Fruit fly (Drosophila melanogaster) whole organism, embryonic: ENCODE data around the gene Atg6.

ENCODE experiments used
- Abd-B ChIP-seq: fragments of 200-800 bp; sonication (Bioruptor generic); optimal IDR thresholded peaks from 2 replicates; lab custom pipeline; 2018; ENCODE audit warnings: missing biosample characterization, mild to moderate bottlenecking, missing genetic modification characterization, moderate library complexity
- CG10431 ChIP-seq: fragments of 200-800 bp; sonication (Bioruptor generic); optimal IDR thresholded peaks from 3 replicates; lab custom pipeline; 2018; ENCODE audit warnings: missing biosample characterization, mild to moderate bottlenecking, missing genetic modification characterization
- CG12659 ChIP-seq: fragments of 200-800 bp; sonication (Bioruptor generic); optimal IDR thresholded peaks from 3 replicates; lab custom pipeline; 2017; ENCODE audit warnings: mild to moderate bottlenecking, missing biosample characterization, missing genetic modification reagents, missing genetic modification characterization
- CG13296 ChIP-seq: fragments of 200-800 bp; sonication (Bioruptor generic); optimal IDR thresholded peaks from 3 replicates; lab custom pipeline; 2018; ENCODE audit warnings: missing biosample characterization, mild to moderate bottlenecking, missing genetic modification characterization
- CG13775 ChIP-seq: fragments of 200-800 bp; sonication (Bioruptor generic); optimal IDR thresholded peaks from 3 replicates; lab custom pipeline; 2017; ENCODE audit warnings: missing biosample characterization, mild to moderate bottlenecking, missing genetic modification characterization
- CG14014 ChIP-seq: fragments of 200-800 bp; sonication (Bioruptor generic); IDR thresholded peaks from 2 replicates; pipeline ENCODE4 v1.3.6; 2022; ENCODE audit warnings: missing biosample characterization, missing genetic modification characterization
- CG15601 ChIP-seq: fragments of 200-800 bp; sonication (Bioruptor generic); optimal IDR thresholded peaks from 3 replicates; lab custom pipeline; 2019; ENCODE audit warnings: missing biosample characterization, mild to moderate bottlenecking, missing genetic modification characterization, moderate library complexity
- CG17361 ChIP-seq: fragments of 200-800 bp; sonication (Bioruptor generic); IDR thresholded peaks from 3 replicates; pipeline ENCODE4 v1.3.6; 2022; ENCODE audit warnings: missing biosample characterization, missing genetic modification characterization
- CG18011 ChIP-seq: fragments of 200-800 bp; sonication (Bioruptor generic); optimal IDR thresholded peaks from 2 replicates; lab custom pipeline; 2017; ENCODE audit warnings: missing biosample characterization, missing genetic modification characterization, mild to moderate bottlenecking, moderate library complexity, missing genotype
- CG30403 ChIP-seq: fragments of 200-800 bp; sonication (Bioruptor generic); optimal IDR thresholded peaks from 3 replicates; lab custom pipeline; 2016; ENCODE audit warnings: missing biosample characterization, missing genetic modification characterization
- CG3281 ChIP-seq: fragments of 200-800 bp; sonication (Bioruptor generic); optimal IDR thresholded peaks from 3 replicates; lab custom pipeline; 2017; ENCODE audit warnings: missing biosample characterization, mild to moderate bottlenecking, missing genetic modification characterization
- CG34422 ChIP-seq: fragments of 200-800 bp; sonication (Bioruptor generic); IDR thresholded peaks from 3 replicates; pipeline ENCODE4 v1.3.6; 2022; ENCODE audit warnings: missing biosample characterization, missing genetic modification characterization
- CG6765 ChIP-seq: fragments of 200-800 bp; sonication (Bioruptor generic); optimal IDR thresholded peaks from 3 replicates; lab custom pipeline; 2017; ENCODE audit warnings: missing biosample characterization, mild to moderate bottlenecking, missing genetic modification characterization
- CG8290 ChIP-seq, 3 experiments: fragments of 200-800 bp; sonication (Bioruptor generic); optimal IDR thresholded peaks; 2 replicates each; lab custom pipeline; 2016 to 2019; ENCODE audit warnings: missing biosample characterization in 3 of 3, missing genetic modification characterization in 3 of 3, mild to moderate bottlenecking in 2 of 3, moderate library complexity in 1 of 3
- CG8944 ChIP-seq: fragments of 200-800 bp; sonication (Bioruptor generic); optimal IDR thresholded peaks from 3 replicates; lab custom pipeline; 2016; ENCODE audit warnings: missing biosample characterization, missing genetic modification characterization
- Chrac-16 ChIP-seq: fragments of 200-800 bp; sonication (Bioruptor generic); optimal IDR thresholded peaks from 3 replicates; lab custom pipeline; 2016; ENCODE audit warnings: missing biosample characterization, missing genetic modification characterization
- CrebB ChIP-seq: fragments of 200-800 bp; sonication (Bioruptor generic); optimal IDR thresholded peaks from 3 replicates; lab custom pipeline; 2018; ENCODE audit warnings: missing biosample characterization, mild to moderate bottlenecking, missing genetic modification characterization
- E2f1 ChIP-seq: fragments of 200-800 bp; sonication (Bioruptor generic); IDR thresholded peaks from 2 replicates; pipeline ENCODE4 v1.3.6; 2022; ENCODE audit warnings: missing biosample characterization, missing genetic modification characterization
- Eip74EF ChIP-seq, 2 experiments: fragments of 200-800 bp in 1 of 2; fragments of >200 bp in 1 of 2; sonication (Bioruptor generic) in 1 of 2; optimal IDR thresholded peaks; 2 replicates each; lab custom pipeline; 2017 to 2019; ENCODE audit warnings: missing biosample characterization in 2 of 2, missing genetic modification characterization in 2 of 2, mild to moderate bottlenecking in 1 of 2, moderate library complexity in 1 of 2
- Fer2 ChIP-seq: fragments of 200-800 bp; sonication (Bioruptor generic); optimal IDR thresholded peaks from 2 replicates; lab custom pipeline; 2018; ENCODE audit warnings: missing biosample characterization, mild to moderate bottlenecking, missing genetic modification characterization, moderate library complexity
- GATAe ChIP-seq: fragments of 200-800 bp; sonication (Bioruptor generic); conservative IDR thresholded peaks from 2 replicates; pipeline ENCODE4 v1.3.6; 2022; ENCODE audit warnings: missing biosample characterization, missing genetic modification characterization
- Gug ChIP-seq: fragments of 200-800 bp; sonication (Bioruptor generic); IDR thresholded peaks from 4 replicates; pipeline ENCODE4 v1.3.6; 2022; ENCODE audit warnings: missing biosample characterization, missing genetic modification characterization
- Hmx ChIP-seq: fragments of 200-800 bp; sonication (Bioruptor generic); optimal IDR thresholded peaks from 2 replicates; lab custom pipeline; 2016; ENCODE audit warnings: missing biosample characterization, missing genetic modification characterization
- Hsf ChIP-seq: fragments of 200-800 bp; sonication (Bioruptor generic); optimal IDR thresholded peaks from 3 replicates; lab custom pipeline; 2016; ENCODE audit warnings: missing biosample characterization, missing genetic modification characterization
- Mes4 ChIP-seq: fragments of 200-800 bp; sonication (Bioruptor generic); optimal IDR thresholded peaks from 2 replicates; lab custom pipeline; 2016; ENCODE audit warnings: missing biosample characterization, missing genetic modification characterization
- Nf-YC ChIP-seq: fragments of 200-800 bp; optimal IDR thresholded peaks from 3 replicates; lab custom pipeline; 2019; ENCODE audit warnings: missing biosample characterization, mild to moderate bottlenecking, missing genetic modification characterization, moderate library complexity
- az2 ChIP-seq: fragments of 200-800 bp; sonication (Bioruptor generic); optimal IDR thresholded peaks from 3 replicates; lab custom pipeline; 2016; ENCODE audit warnings: missing biosample characterization, missing genetic modification characterization
- bab2 ChIP-seq: fragments of 200-800 bp; sonication (Bioruptor generic); optimal IDR thresholded peaks from 2 replicates; lab custom pipeline; 2016; ENCODE audit warnings: missing biosample characterization, missing genetic modification characterization
- bbx ChIP-seq: fragments of 200-800 bp; sonication (Bioruptor generic); IDR thresholded peaks from 2 replicates; pipeline ENCODE4 v1.3.6; 2022; ENCODE audit warnings: missing biosample characterization, missing genetic modification characterization; ENCODE audit not compliant: partially characterized antibody
- btn ChIP-seq: fragments of 200-800 bp; sonication (Bioruptor generic); optimal IDR thresholded peaks from 2 replicates; lab custom pipeline; 2016; ENCODE audit warnings: missing biosample characterization, missing genetic modification characterization
- caup ChIP-seq: fragments of 200-800 bp; sonication (Bioruptor generic); optimal IDR thresholded peaks from 3 replicates; lab custom pipeline; 2017; ENCODE audit warnings: missing biosample characterization, mild to moderate bottlenecking, missing genetic modification characterization, moderate library complexity; ENCODE audit not compliant: severe bottlenecking
- emc ChIP-seq: fragments of 200-800 bp; sonication (Bioruptor generic); optimal IDR thresholded peaks from 2 replicates; lab custom pipeline; 2016; ENCODE audit warnings: missing biosample characterization, missing genetic modification characterization
- ems ChIP-seq: fragments of 200-800 bp; sonication (Bioruptor generic); optimal IDR thresholded peaks from 3 replicates; lab custom pipeline; 2016; ENCODE audit warnings: missing biosample characterization, missing genetic modification characterization
- fru ChIP-seq: fragments of >200 bp; optimal IDR thresholded peaks from 2 replicates; lab custom pipeline; 2017
- ftz-f1 ChIP-seq: fragments of 200-800 bp; sonication (Bioruptor generic); optimal IDR thresholded peaks from 2 replicates; lab custom pipeline; 2016; ENCODE audit warnings: missing biosample characterization, missing genetic modification characterization
- gcm2 ChIP-seq: fragments of 200-800 bp; sonication (Bioruptor generic); optimal IDR thresholded peaks from 2 replicates; lab custom pipeline; 2016; ENCODE audit warnings: missing biosample characterization, missing genetic modification characterization
- grau ChIP-seq: fragments of 200-800 bp; optimal IDR thresholded peaks from 3 replicates; lab custom pipeline; 2019; ENCODE audit warnings: missing biosample characterization, mild to moderate bottlenecking, missing genetic modification characterization, moderate library complexity
- hth ChIP-seq: fragments of >200 bp; optimal IDR thresholded peaks from 2 replicates; lab custom pipeline; 2017; ENCODE audit warnings: inconsistent platforms
- lab ChIP-seq: fragments of 200-800 bp; sonication (Bioruptor generic); optimal IDR thresholded peaks from 3 replicates; lab custom pipeline; 2017; ENCODE audit warnings: missing biosample characterization, missing genetic modification characterization, mild to moderate bottlenecking, moderate library complexity, missing genetic modification reagents
- nmo ChIP-seq: fragments of 200-800 bp; sonication (Bioruptor generic); optimal IDR thresholded peaks from 2 replicates; lab custom pipeline; 2018; ENCODE audit warnings: missing biosample characterization, mild to moderate bottlenecking, missing genetic modification characterization, moderate library complexity
- onecut ChIP-seq: fragments of 200-800 bp; sonication (Bioruptor generic); IDR thresholded peaks from 2 replicates; pipeline ENCODE4 v1.3.6; 2022; ENCODE audit warnings: missing biosample characterization, missing genetic modification characterization
- pnt ChIP-seq: fragments of 200-800 bp; sonication (Bioruptor generic); optimal IDR thresholded peaks from 3 replicates; lab custom pipeline; 2016; ENCODE audit warnings: missing biosample characterization, missing genetic modification characterization
- run ChIP-seq: fragments of 200-800 bp; sonication (Bioruptor generic); optimal IDR thresholded peaks from 3 replicates; lab custom pipeline; 2018; ENCODE audit warnings: missing biosample characterization, mild to moderate bottlenecking, missing genetic modification characterization
- sima ChIP-seq: fragments of 200-800 bp; sonication (Bioruptor generic); optimal IDR thresholded peaks from 2 replicates; lab custom pipeline; 2016; ENCODE audit warnings: missing biosample characterization, missing genetic modification characterization
- sisA ChIP-seq: fragments of 200-800 bp; sonication (Bioruptor generic); IDR thresholded peaks from 2 replicates; pipeline ENCODE4 v1.3.6; 2022; ENCODE audit warnings: missing biosample characterization, missing genetic modification characterization
- stwl ChIP-seq: fragments of 200-800 bp; sonication (Bioruptor generic); optimal IDR thresholded peaks from 3 replicates; lab custom pipeline; 2018; ENCODE audit warnings: missing biosample characterization, mild to moderate bottlenecking, missing genetic modification characterization, moderate library complexity
- tap ChIP-seq: fragments of 200-800 bp; optimal IDR thresholded peaks from 3 replicates; lab custom pipeline; 2019; ENCODE audit warnings: missing biosample characterization, mild to moderate bottlenecking, missing genetic modification characterization, moderate library complexity
- trh ChIP-seq: fragments of 200-800 bp; sonication (Bioruptor generic); optimal IDR thresholded peaks from 2 replicates; lab custom pipeline; 2016; ENCODE audit warnings: missing biosample characterization, missing genetic modification characterization
- twi ChIP-seq: fragments of 200-800 bp; optimal IDR thresholded peaks from 2 replicates; lab custom pipeline; 2019; ENCODE audit warnings: missing biosample characterization, mild to moderate bottlenecking, missing genetic modification characterization, moderate library complexity
- zf30C ChIP-seq: fragments of 200-800 bp; sonication (Bioruptor generic); optimal IDR thresholded peaks from 3 replicates; lab custom pipeline; 2018; ENCODE audit warnings: missing biosample characterization, mild to moderate bottlenecking, missing genetic modification characterization

Gene Atg6

DNA sequence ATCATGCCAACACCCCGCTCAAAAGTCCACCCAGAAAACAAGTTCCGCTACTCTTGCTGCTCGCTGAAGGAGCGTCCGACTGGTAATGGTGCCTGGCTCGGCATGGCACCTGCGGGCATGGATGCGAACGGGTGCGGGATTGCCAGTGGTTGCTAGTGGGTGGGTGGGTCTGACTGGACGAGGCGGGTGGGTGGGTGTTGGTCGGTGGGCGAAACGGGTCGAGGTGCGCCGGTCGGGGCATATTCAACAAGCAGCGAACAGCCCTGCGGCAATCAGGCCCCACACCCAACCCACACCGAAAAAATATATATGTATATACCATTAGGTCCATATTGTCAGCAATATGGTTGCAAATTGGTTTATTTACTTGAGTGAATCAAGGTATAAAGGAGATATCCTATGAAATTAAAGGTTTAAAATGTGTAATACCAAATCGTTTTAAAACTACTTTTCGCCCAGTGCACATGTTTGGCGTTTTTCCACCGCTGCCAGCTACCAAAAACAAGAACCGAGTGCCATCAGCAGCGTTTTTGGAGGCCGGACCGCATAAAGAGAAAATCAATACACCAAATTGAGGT lies 39.9 kb downstream of the Atg6 start (continued):
- TF ChIP-seq Eip74EF (GFP tag; optimal IDR thresholded peaks at IDR 0.05; lab: Kevin White, UChicago): peak in 1 of 2 experiments; percentile 36
- peak; percentile 40 for TF ChIP-seq Nf-YC
- peak; percentile 45 for TF ChIP-seq Hsf (GFP tag; lab: Kevin White, UChicago)
- peak; percentile 53 for TF ChIP-seq CG3281 (GFP tag; lab: Kevin White, UChicago)
- no peak for TF ChIP-seq ems
- no peak for TF ChIP-seq hth (lab: Kevin White, UChicago)
- peak; percentile 73 for TF ChIP-seq CG12659 (GFP tag; lab: Kevin White, UChicago)
- TF ChIP-seq Chrac-16: peak; percentile 8
- TF ChIP-seq Fer2 (tag; lab: Kevin White, UChicago): peak; percentile 13
- TF ChIP-seq CG34422 (GFP tag; lab: Robert Waterston, UW): 0 out of 3 replicates have a peak, but pooled peaks have one; percentile 37
- no peak for TF ChIP-seq btn (GFP tag; lab: Kevin White, UChicago)
- no peak for TF ChIP-seq gcm2
- peak; percentile 43 for TF ChIP-seq CG13296 (GFP tag; lab: Kevin White, UChicago)
- no peak for TF ChIP-seq stwl
- no peak for TF ChIP-seq CG8944 (GFP tag; lab: Kevin White, UChicago)
- TF ChIP-seq bbx (GFP tag; lab: Robert Waterston, UW): no peak
- peak; percentile 61 for TF ChIP-seq CG17361 (GFP tag; lab: Robert Waterston, UW)
- TF ChIP-seq sisA (GFP tag; lab: Robert Waterston, UW): peak; percentile 67
- TF ChIP-seq GATAe (GFP tag; lab: Robert Waterston, UW): 0 out of 2 replicates have a peak, but pooled peaks have one; percentile 15
- TF ChIP-seq ftz-f1 (GFP tag; lab: Kevin White, UChicago): no peak
- peak; percentile 78 for TF ChIP-seq lab
- TF ChIP-seq pnt (GFP tag; lab: Kevin White, UChicago): no peak
- TF ChIP-seq CG13775 (GFP tag; lab: Kevin White, UChicago): peak; percentile 40
- peak; percentile 30 for TF ChIP-seq CrebB
- TF ChIP-seq fru (lab: Kevin White, UChicago): no peak
- no peak for TF ChIP-seq CG8290 (GFP tag; optimal IDR thresholded peaks at IDR 0.05; lab: Kevin White, UChicago)
- TF ChIP-seq CG8290 (tag; optimal IDR thresholded peaks at IDR 0.05; lab: Kevin White, UChicago): peak in 1 of 2 experiments; percentile 65
- TF ChIP-seq run (tag; lab: Kevin White, UChicago): no peak
- TF ChIP-seq Abd-B (GFP tag; lab: Kevin White, UChicago): no peak
- peak; percentile 74 for TF ChIP-seq grau (tag; lab: Kevin White, UChicago)
- TF ChIP-seq CG14014: peak; percentile 78
- peak; percentile 55 for TF ChIP-seq caup (GFP tag; lab: Kevin White, UChicago)
- TF ChIP-seq Hmx (GFP tag; lab: Kevin White, UChicago): no peak
- peak; percentile 72 for TF ChIP-seq E2f1 (GFP tag; lab: Robert Waterston, UW)
- no peak for TF ChIP-seq bab2 (GFP tag; lab: Kevin White, UChicago)
- TF ChIP-seq trh (GFP tag; lab: Kevin White, UChicago): no peak
- TF ChIP-seq CG15601 (tag; lab: Kevin White, UChicago): peak; percentile 10
- TF ChIP-seq nmo: peak; percentile 65
- TF ChIP-seq CG18011 (GFP tag; lab: Kevin White, UChicago): no peak
- no peak for TF ChIP-seq Mes4 (GFP tag; lab: Kevin White, UChicago)
- TF ChIP-seq CG6765: no peak
- TF ChIP-seq onecut (GFP tag; lab: Robert Waterston, UW): peak; percentile 28; the same call in 1 of the 2 replicates
- TF ChIP-seq Gug: peak; percentile 9; the same call in 1 of the 4 replicates
- TF ChIP-seq emc (GFP tag; lab: Kevin White, UChicago): no peak
- peak; percentile 41 for TF ChIP-seq az2 (GFP tag; lab: Kevin White, UChicago)
- no peak for TF ChIP-seq sima
- TF ChIP-seq CG30403: peak; percentile 50
- peak; percentile 62 for TF ChIP-seq tap (tag; lab: Kevin White, UChicago)
- peak; percentile 8 for TF ChIP-seq zf30C (GFP tag; lab: Kevin White, UChicago)
- no peak for TF ChIP-seq twi (tag; lab: Kevin White, UChicago)
- no peak for TF ChIP-seq CG10431 (GFP tag; lab: Kevin White, UChicago)
